Worm (Caenorhabditis elegans) whole organism, young adult: ENCODE results near the gene F36H12.5.
"Not testable (repeated sequence)": the region's sequence is repeated elsewhere in the genome, so short reads cannot be mapped to it uniquely, and the experiment has no call there.

Experiments used
- B0261.1 ChIP-seq: sonication (generic microtip); optimal IDR thresholded peaks from 2 replicates; lab custom pipeline; 2016; ENCODE audit warnings: mild to moderate bottlenecking, missing genetic modification characterization, moderate library complexity, missing compliant biosample characterization
- B0336.3 ChIP-seq: fragments of 200-800 bp; sonication (Bioruptor generic); IDR thresholded peaks from 2 replicates; pipeline ENCODE4 v1.3.6; 2022; ENCODE audit warnings: missing genetic modification characterization, missing compliant biosample characterization
- F57A8.1 ChIP-seq: fragments of 200-800 bp; sonication (Bioruptor generic); optimal IDR thresholded peaks from 2 replicates; lab custom pipeline; 2018; ENCODE audit warnings: mild to moderate bottlenecking, missing genetic modification characterization, moderate library complexity, missing compliant biosample characterization
- ceh-27 ChIP-seq: fragments of 200-800 bp; sonication (Bioruptor generic); optimal IDR thresholded peaks from 2 replicates; lab custom pipeline; 2018; ENCODE audit warnings: mild to moderate bottlenecking, missing genetic modification characterization, moderate library complexity, missing compliant biosample characterization
- dpl-1 ChIP-seq: fragments of 150-350 bp; optimal IDR thresholded peaks from 2 replicates; lab custom pipeline; 2014; ENCODE audit warnings: missing biosample characterization, missing genetic modification reagents, missing genetic modification characterization
- efl-1 ChIP-seq: fragments of 150-350 bp; optimal IDR thresholded peaks from 2 replicates; lab custom pipeline; 2014; ENCODE audit warnings: missing biosample characterization, missing genetic modification reagents, missing genetic modification characterization
- egl-44 ChIP-seq: fragments of 200-800 bp; sonication (Bioruptor generic); IDR thresholded peaks from 2 replicates; pipeline ENCODE4 v1.3.6; 2022; ENCODE audit warnings: missing genetic modification reagents, missing genetic modification characterization, missing compliant biosample characterization
- hsf-1 ChIP-seq: fragments of 200-800 bp; sonication (Bioruptor generic); IDR thresholded peaks from 2 replicates; pipeline ENCODE4 v1.3.6; 2022; ENCODE audit warnings: missing genetic modification reagents, missing genetic modification characterization, missing compliant biosample characterization
- pha-4 ChIP-seq: fragments of 150-350 bp; sonication (generic microtip); optimal IDR thresholded peaks from 2 replicates; lab custom pipeline; 2014; ENCODE audit warnings: missing biosample characterization, missing genetic modification reagents, missing genetic modification characterization
- snpc-4 ChIP-seq, 5 experiments: fragments of 150-350 bp in 1 of 5; sonication (generic microtip) in 4 of 5; optimal IDR thresholded peaks; 2 replicates each; lab custom pipeline; 2014 to 2018; ENCODE audit warnings: missing genetic modification characterization in 5 of 5, missing biosample characterization in 3 of 5, antibody characterized with exemption in 2 of 5, mild to moderate bottlenecking in 2 of 5, missing compliant biosample characterization in 2 of 5, missing genotype in 2 of 5, moderate library complexity in 2 of 5, missing genetic modification reagents in 1 of 5
- somi-1 ChIP-seq: fragments of 200-800 bp; sonication (Bioruptor generic); optimal IDR thresholded peaks from 2 replicates; lab custom pipeline; 2018; ENCODE audit warnings: mild to moderate bottlenecking, missing genetic modification characterization, missing compliant biosample characterization
- sptf-2 ChIP-seq: fragments of 200-800 bp; sonication (Bioruptor generic); optimal IDR thresholded peaks from 2 replicates; lab custom pipeline; 2018; ENCODE audit warnings: mild to moderate bottlenecking, missing genetic modification characterization, missing compliant biosample characterization
- tbx-9 ChIP-seq: sonication (generic microtip); optimal IDR thresholded peaks from 2 replicates; lab custom pipeline; 2016; ENCODE audit warnings: borderline replicate concordance, missing genetic modification characterization, inconsistent platforms, missing compliant biosample characterization
- ztf-26 ChIP-seq: sonication (generic microtip); optimal IDR thresholded peaks from 2 replicates; lab custom pipeline; 2017; ENCODE audit warnings: missing genetic modification characterization, missing compliant biosample characterization

ce11 chrIV:5261786-5262185 is 4.8 kb upstream of the F36H12.5 start:
- TF ChIP-seq ceh-27; B0261.1 (tag; lab: Kevin White, UChicago); somi-1 (GFP tag; lab: Kevin White, UChicago); dpl-1 (GFP tag; lab: Kevin White, UChicago); pha-4 (tag; lab: Kevin White, UChicago); F57A8.1 (GFP tag; lab: Kevin White, UChicago); ztf-26; efl-1; B0336.3; tbx-9 (tag; lab: Kevin White, UChicago); egl-44 (GFP tag; lab: Robert Waterston, UW); sptf-2 (GFP tag; lab: Kevin White, UChicago): not testable (repeated sequence)
- TF ChIP-seq hsf-1 (GFP tag; lab: Robert Waterston, UW): peak; percentile 68; the same call in 1 of the 2 replicates
- TF ChIP-seq snpc-4 (GFP tag; optimal IDR thresholded peaks at IDR 0.05; lab: Kevin White, UChicago): peak; percentile 60
- TF ChIP-seq snpc-4 (tag; optimal IDR thresholded peaks at IDR 0.05; lab: Kevin White, UChicago): peak; percentile 48 to 95 (median 90)
